Fruit fly (Drosophila melanogaster) whole organism, pupa: Measurements from ENCODE around the gene CG3156.
A peak's percentile ranks its signal among the peaks of the same experiment; 100 is the strongest.

Source experiments
- CG10348 ChIP-seq: fragments of 200-800 bp; sonication (Bioruptor generic); IDR thresholded peaks from 2 replicates; pipeline ENCODE4 v1.3.6; 2022; ENCODE audit warnings: missing biosample characterization, missing genetic modification characterization
- CG12605 ChIP-seq: fragments of 200-800 bp; sonication (Bioruptor generic); IDR thresholded peaks from 2 replicates; pipeline ENCODE4 v1.3.6; 2022; ENCODE audit warnings: missing biosample characterization, missing genetic modification characterization
- CG13204 ChIP-seq: fragments of 200-800 bp; sonication (Bioruptor generic); optimal IDR thresholded peaks from 2 replicates; lab custom pipeline; 2018; ENCODE audit warnings: missing biosample characterization, mild to moderate bottlenecking, missing genetic modification characterization, moderate library complexity
- CG14655 ChIP-seq: fragments of 200-800 bp; sonication (Bioruptor generic); optimal IDR thresholded peaks from 3 replicates; lab custom pipeline; 2017; ENCODE audit warnings: mild to moderate bottlenecking, missing biosample characterization, missing genetic modification reagents, missing genetic modification characterization
- CG15710 ChIP-seq: fragments of 200-800 bp; sonication (Bioruptor generic); optimal IDR thresholded peaks from 2 replicates; lab custom pipeline; 2018; ENCODE audit warnings: missing biosample characterization, mild to moderate bottlenecking, missing genetic modification characterization, moderate library complexity
- CG17806 ChIP-seq: fragments of 200-800 bp; sonication (Bioruptor generic); optimal IDR thresholded peaks from 2 replicates; lab custom pipeline; 2018; ENCODE audit warnings: missing biosample characterization, mild to moderate bottlenecking, missing genetic modification characterization, moderate library complexity
- CG32121 ChIP-seq: fragments of 200-800 bp; sonication (Bioruptor generic); IDR thresholded peaks from 2 replicates; pipeline ENCODE4 v1.3.6; 2022; ENCODE audit warnings: missing biosample characterization, missing genetic modification characterization
- CG34367 ChIP-seq: fragments of 200-800 bp; sonication (Bioruptor generic); optimal IDR thresholded peaks from 2 replicates; lab custom pipeline; 2018; ENCODE audit warnings: missing biosample characterization, mild to moderate bottlenecking, missing genetic modification characterization
- CG4496 ChIP-seq: fragments of 200-800 bp; sonication (Bioruptor generic); IDR thresholded peaks from 3 replicates; pipeline ENCODE4 v1.3.6; 2022; ENCODE audit warnings: missing biosample characterization, missing genetic modification characterization
- CG8159 ChIP-seq: fragments of 200-800 bp; sonication (Bioruptor generic); optimal IDR thresholded peaks from 3 replicates; lab custom pipeline; 2018; ENCODE audit warnings: missing biosample characterization, mild to moderate bottlenecking, missing genetic modification characterization, moderate library complexity
- CG8301 ChIP-seq: fragments of 200-800 bp; sonication (Bioruptor generic); optimal IDR thresholded peaks from 2 replicates; lab custom pipeline; 2018; ENCODE audit warnings: missing biosample characterization, mild to moderate bottlenecking, missing genetic modification characterization
- CG9948 ChIP-seq: fragments of 200-800 bp; sonication (Bioruptor generic); optimal IDR thresholded peaks from 2 replicates; lab custom pipeline; 2018; ENCODE audit warnings: missing biosample characterization, mild to moderate bottlenecking, missing genetic modification characterization, moderate library complexity
- D1 ChIP-seq: fragments of 200-800 bp; sonication (Bioruptor generic); optimal IDR thresholded peaks from 2 replicates; lab custom pipeline; 2018; ENCODE audit warnings: missing biosample characterization, mild to moderate bottlenecking, missing genetic modification characterization, moderate library complexity
- EcR ChIP-seq: fragments of 200-800 bp; sonication (Bioruptor generic); optimal IDR thresholded peaks from 3 replicates; lab custom pipeline; 2019; ENCODE audit warnings: missing biosample characterization, missing genetic modification characterization, mild to moderate bottlenecking, moderate library complexity, missing genetic modification reagents
- Ets98B ChIP-seq: fragments of 200-800 bp; sonication (Bioruptor generic); IDR thresholded peaks from 2 replicates; pipeline ENCODE4 v1.3.6; 2022; ENCODE audit warnings: missing biosample characterization, missing genetic modification characterization
- Pif1A ChIP-seq: fragments of 200-800 bp; sonication (Bioruptor generic); optimal IDR thresholded peaks from 3 replicates; lab custom pipeline; 2016; ENCODE audit warnings: missing biosample characterization, missing genetic modification characterization
- Pif1B ChIP-seq: fragments of 200-800 bp; sonication (Bioruptor generic); optimal IDR thresholded peaks from 3 replicates; lab custom pipeline; 2016; ENCODE audit warnings: missing biosample characterization, missing genetic modification characterization
- Snoo ChIP-seq: fragments of 200-800 bp; sonication (Bioruptor generic); optimal IDR thresholded peaks from 3 replicates; lab custom pipeline; 2017; ENCODE audit warnings: missing biosample characterization, mild to moderate bottlenecking, missing genetic modification characterization, inconsistent platforms
- fd96Ca ChIP-seq: fragments of 200-800 bp; sonication (Bioruptor generic); IDR thresholded peaks from 3 replicates; pipeline ENCODE4 v1.3.6; 2022; ENCODE audit warnings: missing biosample characterization, missing genetic modification characterization
- gl ChIP-seq: fragments of 200-800 bp; sonication (Bioruptor generic); optimal IDR thresholded peaks from 2 replicates; lab custom pipeline; 2018; ENCODE audit warnings: missing biosample characterization, mild to moderate bottlenecking, missing genetic modification characterization
- rn ChIP-seq: fragments of 200-800 bp; sonication (Bioruptor generic); IDR thresholded peaks from 2 replicates; pipeline ENCODE4 v1.3.6; 2022; ENCODE audit warnings: missing biosample characterization, missing genetic modification characterization

Gene CG3156

dm6 chrX:487517-487957, at the start of gene CG3156, which contains the start of gene CG18273:
Gene CG3156 (plus strand): TSS chrX:487878.
Gene CG18273 (minus strand): TSS chrX:487581.
- no peak for TF ChIP-seq CG8159 (tag; lab: Kevin White, UChicago)
- TF ChIP-seq CG15710 (tag; lab: Kevin White, UChicago) = peak; percentile 22
- TF ChIP-seq CG9948 (tag; lab: Kevin White, UChicago) = peak; percentile 2
- no peak for TF ChIP-seq CG4496 (GFP tag; lab: Robert Waterston, UW)
- TF ChIP-seq fd96Ca (GFP tag; lab: Robert Waterston, UW) = 0 out of 3 replicates have a peak, but pooled peaks have one; percentile 23

- TF ChIP-seq CG8159 (tag; lab: Kevin White, UChicago) = peak; percentile 1
- TF ChIP-seq rn (GFP tag; lab: Robert Waterston, UW) = no peak
- TF ChIP-seq, all 21 proteins: peak for 1
Measured at dm6 chrX:441295-441694, 46.4 kb upstream of the CG3156 start.

dm6 chrX:443981-444550, 43.6 kb upstream of the CG3156 start:
- no peak for TF ChIP-seq CG32121 (GFP tag; lab: Robert Waterston, UW)
- TF ChIP-seq CG8301 (tag; lab: Kevin White, UChicago) = peak; percentile 28
- peak; percentile 40 for TF ChIP-seq Snoo
- TF ChIP-seq rn (GFP tag; lab: Robert Waterston, UW) = no peak
- TF ChIP-seq CG15710 (tag; lab: Kevin White, UChicago) = peak; percentile 78
- TF ChIP-seq CG8159 (tag; lab: Kevin White, UChicago) = peak; percentile 80
- TF ChIP-seq CG14655 = peak; percentile 61
- peak; percentile 46 for TF ChIP-seq Pif1A (GFP tag; lab: Kevin White, UChicago)
- peak; percentile 70 for TF ChIP-seq Pif1B (GFP tag; lab: Kevin White, UChicago)
- TF ChIP-seq Ets98B = no peak
- peak; percentile 23 for TF ChIP-seq D1 (tag; lab: Kevin White, UChicago)
- TF ChIP-seq CG12605 (GFP tag; lab: Robert Waterston, UW) = no peak
- peak; percentile 44; the same call in 1 of the 3 replicates for TF ChIP-seq CG4496 (GFP tag; lab: Robert Waterston, UW)
- TF ChIP-seq CG17806 = peak; percentile 80
- TF ChIP-seq CG34367 (tag; lab: Kevin White, UChicago) = peak; percentile 74
- peak; percentile 73 for TF ChIP-seq CG9948 (tag; lab: Kevin White, UChicago)
- no peak for TF ChIP-seq EcR
- no peak for TF ChIP-seq CG10348 (GFP tag; lab: Robert Waterston, UW)
- TF ChIP-seq gl (tag; lab: Kevin White, UChicago) = peak; percentile 60
- no peak for TF ChIP-seq fd96Ca (GFP tag; lab: Robert Waterston, UW)
- peak; percentile 11 for TF ChIP-seq CG13204 (GFP tag; lab: Kevin White, UChicago)

dm6 chrX:446002-446401, 41.7 kb upstream of the CG3156 start:
- TF ChIP-seq CG12605 (GFP tag; lab: Robert Waterston, UW) (no peak), Pif1A (GFP tag; lab: Kevin White, UChicago) (no peak), CG34367 (tag; lab: Kevin White, UChicago) (no peak), CG10348 (GFP tag; lab: Robert Waterston, UW) (no peak), CG8301 (tag; lab: Kevin White, UChicago) (peak; percentile 17), rn (GFP tag; lab: Robert Waterston, UW) (no peak), CG14655 (peak; percentile 13), Pif1B (GFP tag; lab: Kevin White, UChicago) (no peak), CG8159 (tag; lab: Kevin White, UChicago) (peak; percentile 51), CG13204 (GFP tag; lab: Kevin White, UChicago) (no peak), D1 (tag; lab: Kevin White, UChicago) (no peak), CG32121 (GFP tag; lab: Robert Waterston, UW) (no peak), Snoo (peak; percentile 38), CG17806 (no peak), CG15710 (tag; lab: Kevin White, UChicago) (peak; percentile 40), CG9948 (tag; lab: Kevin White, UChicago) (peak; percentile 1), CG4496 (GFP tag; lab: Robert Waterston, UW) (no peak), EcR (peak; percentile 44), Ets98B (no peak), fd96Ca (GFP tag; lab: Robert Waterston, UW) (no peak), gl (tag; lab: Kevin White, UChicago) (no peak)

- TF ChIP-seq CG8301 (tag; lab: Kevin White, UChicago) = peak; percentile 49
- TF ChIP-seq Pif1A (GFP tag; lab: Kevin White, UChicago) = peak; percentile 74
- peak; percentile 71 for TF ChIP-seq CG17806
- no peak for TF ChIP-seq EcR
- no peak for TF ChIP-seq D1 (tag; lab: Kevin White, UChicago)
- peak; percentile 37 for TF ChIP-seq gl (tag; lab: Kevin White, UChicago)
- no peak for TF ChIP-seq Ets98B
- peak; percentile 62 for TF ChIP-seq Pif1B (GFP tag; lab: Kevin White, UChicago)
- peak; percentile 69 for TF ChIP-seq CG15710 (tag; lab: Kevin White, UChicago)
- TF ChIP-seq fd96Ca (GFP tag; lab: Robert Waterston, UW) = no peak
- peak; percentile 57 for TF ChIP-seq Snoo
- peak; percentile 41; the same call in 1 of the 3 replicates for TF ChIP-seq CG4496 (GFP tag; lab: Robert Waterston, UW)
- peak; percentile 1 for TF ChIP-seq CG13204 (GFP tag; lab: Kevin White, UChicago)
- TF ChIP-seq CG9948 (tag; lab: Kevin White, UChicago) = peak; percentile 61
- TF ChIP-seq CG12605 (GFP tag; lab: Robert Waterston, UW) = 0 out of 2 replicates have a peak, but pooled peaks have one; percentile 19
- TF ChIP-seq CG14655 = peak; percentile 72
- TF ChIP-seq CG32121 (GFP tag; lab: Robert Waterston, UW) = no peak
- TF ChIP-seq rn (GFP tag; lab: Robert Waterston, UW) = no peak
- peak; percentile 66 for TF ChIP-seq CG34367 (tag; lab: Kevin White, UChicago)
- TF ChIP-seq CG10348 (GFP tag; lab: Robert Waterston, UW) = no peak
- TF ChIP-seq CG8159 (tag; lab: Kevin White, UChicago) = peak; percentile 73
Measured at dm6 chrX:448270-448669, 39.4 kb upstream of the CG3156 start.
